Worm (Caenorhabditis elegans): ENCODE data around the gene F34D10.8.

Gene F34D10.8

DNA sequence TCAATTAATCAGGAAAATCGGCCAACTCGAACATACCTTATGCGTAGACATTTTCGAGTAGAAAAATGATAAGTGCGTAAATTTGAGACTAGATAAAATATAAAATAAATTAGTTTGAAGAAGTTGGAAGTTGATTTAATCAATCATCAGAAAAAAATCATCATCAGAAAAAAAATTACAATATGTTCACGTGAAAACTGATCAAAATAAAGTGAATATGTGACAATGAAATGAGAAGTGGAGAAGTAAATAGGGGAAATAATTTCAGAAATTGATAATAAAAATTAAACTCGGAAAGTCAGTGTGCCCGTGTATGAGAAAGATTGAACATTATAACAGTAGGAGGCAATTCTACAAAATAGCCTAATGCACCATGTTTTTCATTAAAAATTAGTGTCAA is 1.1 kb upstream of the F34D10.8 start, which contains the start of gene F34D10.9:
Gene F34D10.9, minus strand, starts transcription at position 101 of the 400 bp plus-strand sequence.
- TF ChIP-seq tlp-1 (tag; optimal IDR thresholded peaks at IDR 0.05) = no peak
- TF ChIP-seq unc-98 (GFP tag; IDR thresholded peaks at IDR 0.05) = no peak
- TF ChIP-seq sup-37 (GFP tag; optimal IDR thresholded peaks at IDR 0.05) = no peak
- no peak for TF ChIP-seq efl-3 (GFP tag; optimal IDR thresholded peaks at IDR 0.05)
- no peak for TF ChIP-seq sptf-1 (tag; optimal IDR thresholded peaks at IDR 0.05)
- no peak for TF ChIP-seq nhr-12 (tag; optimal IDR thresholded peaks at IDR 0.05)
- TF ChIP-seq snpc-4 (tag; optimal IDR thresholded peaks at IDR 0.05) = no peak
- TF ChIP-seq elt-3 (tag; optimal IDR thresholded peaks at IDR 0.05) = no peak
- TF ChIP-seq skn-1 (tag; optimal IDR thresholded peaks at IDR 0.05) = no peak

ce11 chrIII:3734007-3734406 is 3.4 kb downstream of the F34D10.8 start, which contains the start of gene F34D10.3:
Gene F34D10.3 (plus strand): TSS chrIII:3734255.
- TF ChIP-seq nhr-20 (tag; optimal IDR thresholded peaks at IDR 0.05) (no peak), efl-1 (optimal IDR thresholded peaks at IDR 0.05) (peak; percentile 3 to 18), efl-1 (GFP tag; optimal IDR thresholded peaks at IDR 0.05 in 1 of 2) (peak; percentile 6 to 51), nhr-28 (tag; optimal IDR thresholded peaks at IDR 0.05) (no peak), lsy-2 (tag; optimal IDR thresholded peaks at IDR 0.05) (peak in 1 of 2 experiments; percentile 48), ceh-63 (GFP tag; optimal IDR thresholded peaks at IDR 0.05) (no peak), pax-3 (tag; optimal IDR thresholded peaks at IDR 0.05) (no peak), mdl-1 (tag; optimal IDR thresholded peaks at IDR 0.05) (no peak), ztf-11 (tag; optimal IDR thresholded peaks at IDR 0.05) (no peak), unc-62 (GFP tag; optimal IDR thresholded peaks at IDR 0.05) (no peak), nhr-85 (tag) (no peak), dpl-1 (GFP tag; optimal IDR thresholded peaks at IDR 0.05) (peak in 1 of 3 experiments; percentile 27), unc-98 (GFP tag; IDR thresholded peaks at IDR 0.05) (no peak), lin-35 (GFP tag; optimal IDR thresholded peaks at IDR 0.05) (peak; percentile 18 to 47)

- no peak for TF ChIP-seq efl-3 (GFP tag; optimal IDR thresholded peaks at IDR 0.05)
- TF ChIP-seq ceh-88 (GFP tag; IDR thresholded peaks at IDR 0.05) = no peak
- TF ChIP-seq tlp-1 (tag; optimal IDR thresholded peaks at IDR 0.05) = no peak
- no peak for TF ChIP-seq unc-62 (GFP tag; optimal IDR thresholded peaks at IDR 0.05)
- TF ChIP-seq mdl-1 (tag; optimal IDR thresholded peaks at IDR 0.05) = no peak
- TF ChIP-seq snpc-4 (tag; optimal IDR thresholded peaks at IDR 0.05) = no peak
- no peak for TF ChIP-seq ets-5 (GFP tag; IDR thresholded peaks at IDR 0.05)
- TF ChIP-seq aha-1 (tag; optimal IDR thresholded peaks at IDR 0.05) = no peak
- TF ChIP-seq jun-1 (tag; optimal IDR thresholded peaks at IDR 0.05) = no peak
- no peak for TF ChIP-seq unc-86 (tag; optimal IDR thresholded peaks at IDR 0.05)
- TF ChIP-seq ama-1 (optimal IDR thresholded peaks at IDR 0.05) = no peak
- no peak for TF ChIP-seq snu-23 (GFP tag; optimal IDR thresholded peaks at IDR 0.05)
- TF ChIP-seq grh-1 (GFP tag; IDR thresholded peaks at IDR 0.05) = no peak
- no peak for TF ChIP-seq dsc-1 (tag; optimal IDR thresholded peaks at IDR 0.05)
- peak; percentile 51 to 83 for TF ChIP-seq lin-35 (GFP tag; optimal IDR thresholded peaks at IDR 0.05)
- TF ChIP-seq nhr-84 (tag; optimal IDR thresholded peaks at IDR 0.05) = no peak
- TF ChIP-seq ceh-82 (tag; optimal IDR thresholded peaks at IDR 0.05) = no peak
- peak; percentile 62 to 84 (median 70) for TF ChIP-seq dpl-1 (GFP tag; optimal IDR thresholded peaks at IDR 0.05)
- peak; percentile 48 to 56 for TF ChIP-seq efl-1 (optimal IDR thresholded peaks at IDR 0.05)
- TF ChIP-seq efl-1 (GFP tag; optimal IDR thresholded peaks at IDR 0.05 in 1 of 2) = peak; percentile 72 to 97
- no peak for TF ChIP-seq hlh-4 (tag; optimal IDR thresholded peaks at IDR 0.05)
- no peak for TF ChIP-seq lin-15B (tag; optimal IDR thresholded peaks at IDR 0.05)
- no peak for TF ChIP-seq Y116A8C.19 (tag; optimal IDR thresholded peaks at IDR 0.05; ENCODE audit: borderline replicate concordance)
- no peak for TF ChIP-seq F16B12.6 (tag; optimal IDR thresholded peaks at IDR 0.05)
- TF ChIP-seq isw-1 (GFP tag; IDR thresholded peaks at IDR 0.05) = no peak
- no peak for TF ChIP-seq lin-39 (tag; optimal IDR thresholded peaks at IDR 0.05)
- peak in 1 of 2 experiments; percentile 55 for TF ChIP-seq lsy-2 (tag; optimal IDR thresholded peaks at IDR 0.05)
- no peak for TF ChIP-seq aly-2 (tag; optimal IDR thresholded peaks at IDR 0.05)
- no peak for TF ChIP-seq elt-3 (tag; optimal IDR thresholded peaks at IDR 0.05)
- TF ChIP-seq ztf-11 (tag; optimal IDR thresholded peaks at IDR 0.05) = no peak
- TF ChIP-seq xbp-1 (tag; optimal IDR thresholded peaks at IDR 0.05) = no peak
- TF ChIP-seq nhr-71 (tag; optimal IDR thresholded peaks at IDR 0.05) = no peak
- TF ChIP-seq fkh-4 (tag; optimal IDR thresholded peaks at IDR 0.05; ENCODE audit: borderline replicate concordance) = no peak
- no peak for TF ChIP-seq swsn-7 (tag; optimal IDR thresholded peaks at IDR 0.05)
- no peak for TF ChIP-seq mef-2 (tag; optimal IDR thresholded peaks at IDR 0.05)
- no peak for TF ChIP-seq rnt-1 (tag; optimal IDR thresholded peaks at IDR 0.05)
- TF ChIP-seq pag-3 (tag; optimal IDR thresholded peaks at IDR 0.05; ENCODE audit: borderline replicate concordance, insufficient read depth) = no peak
- TF ChIP-seq hlh-17 (GFP tag; optimal IDR thresholded peaks at IDR 0.05; ENCODE audit: borderline replicate concordance) = no peak
Observed at ce11 chrIII:3734990-3735389, 4.4 kb downstream of the F34D10.8 start, which contains the start of gene evl-18. Gene evl-18 (minus strand): TSS chrIII:3735039.
